Fruit fly (Drosophila melanogaster) whole organism, pupa: Measurements from ENCODE around the gene Mlc1.

Experiments used
- CG10348 ChIP-seq: fragments of 200-800 bp; sonication (Bioruptor generic); IDR thresholded peaks from 2 replicates; pipeline ENCODE4 v1.3.6; 2022; ENCODE audit warnings: missing biosample characterization, missing genetic modification characterization
- CG13204 ChIP-seq: fragments of 200-800 bp; sonication (Bioruptor generic); optimal IDR thresholded peaks from 2 replicates; lab custom pipeline; 2018; ENCODE audit warnings: missing biosample characterization, mild to moderate bottlenecking, missing genetic modification characterization, moderate library complexity
- CG15710 ChIP-seq: fragments of 200-800 bp; sonication (Bioruptor generic); optimal IDR thresholded peaks from 2 replicates; lab custom pipeline; 2018; ENCODE audit warnings: missing biosample characterization, mild to moderate bottlenecking, missing genetic modification characterization, moderate library complexity
- CG32121 ChIP-seq: fragments of 200-800 bp; sonication (Bioruptor generic); IDR thresholded peaks from 2 replicates; pipeline ENCODE4 v1.3.6; 2022; ENCODE audit warnings: missing biosample characterization, missing genetic modification characterization
- CG8159 ChIP-seq: fragments of 200-800 bp; sonication (Bioruptor generic); optimal IDR thresholded peaks from 3 replicates; lab custom pipeline; 2018; ENCODE audit warnings: missing biosample characterization, mild to moderate bottlenecking, missing genetic modification characterization, moderate library complexity
- CG9948 ChIP-seq: fragments of 200-800 bp; sonication (Bioruptor generic); optimal IDR thresholded peaks from 2 replicates; lab custom pipeline; 2018; ENCODE audit warnings: missing biosample characterization, mild to moderate bottlenecking, missing genetic modification characterization, moderate library complexity
- D1 ChIP-seq: fragments of 200-800 bp; sonication (Bioruptor generic); optimal IDR thresholded peaks from 2 replicates; lab custom pipeline; 2018; ENCODE audit warnings: missing biosample characterization, mild to moderate bottlenecking, missing genetic modification characterization, moderate library complexity
- Pif1B ChIP-seq: fragments of 200-800 bp; sonication (Bioruptor generic); optimal IDR thresholded peaks from 3 replicates; lab custom pipeline; 2016; ENCODE audit warnings: missing biosample characterization, missing genetic modification characterization
- fd96Ca ChIP-seq: fragments of 200-800 bp; sonication (Bioruptor generic); IDR thresholded peaks from 3 replicates; pipeline ENCODE4 v1.3.6; 2022; ENCODE audit warnings: missing biosample characterization, missing genetic modification characterization
- rn ChIP-seq: fragments of 200-800 bp; sonication (Bioruptor generic); IDR thresholded peaks from 2 replicates; pipeline ENCODE4 v1.3.6; 2022; ENCODE audit warnings: missing biosample characterization, missing genetic modification characterization

DNA sequence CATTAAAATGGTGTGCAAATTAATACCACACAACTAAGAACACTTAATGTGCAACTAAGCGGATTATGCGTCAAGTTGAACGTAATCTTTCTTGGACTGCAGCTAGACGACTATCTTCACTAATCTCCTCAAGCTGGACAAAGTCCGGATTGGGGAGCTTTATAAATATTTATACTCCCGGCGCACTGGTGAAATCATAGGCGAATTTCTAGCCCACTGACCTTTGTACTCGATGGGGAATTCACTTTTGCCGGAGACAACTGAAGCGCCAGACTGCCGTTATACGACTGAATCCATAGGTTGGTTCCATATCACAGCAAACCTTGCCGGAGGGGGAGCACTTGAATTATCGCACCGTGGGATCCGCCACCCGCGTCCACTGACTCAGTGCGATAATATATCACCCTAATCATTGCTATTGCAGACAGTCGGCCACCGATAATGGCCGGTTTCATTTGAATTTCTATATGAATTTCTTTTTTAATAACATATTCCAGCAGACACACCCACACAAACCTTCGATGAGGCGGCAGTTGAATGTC, 46.1 kb upstream of the Mlc1 start:
- TF ChIP-seq fd96Ca (peak; percentile 38; the same call in 1 of the 3 replicates), D1 (tag; lab: Kevin White, UChicago) (no peak), CG15710 (no peak), CG9948 (no peak), CG13204 (no peak), CG32121 (GFP tag; lab: Robert Waterston, UW) (no peak), Pif1B (GFP tag; lab: Kevin White, UChicago) (no peak), CG10348 (GFP tag; lab: Robert Waterston, UW) (no peak), CG8159 (tag; lab: Kevin White, UChicago) (no peak), rn (GFP tag; lab: Robert Waterston, UW) (no peak)
